Worm (Caenorhabditis elegans) whole organism, young adult: ENCODE measurements around the gene F35H8.12.

ENCODE experiments used
- K11D2.4 ChIP-seq: fragments of 200-800 bp; sonication (Bioruptor generic); IDR thresholded peaks from 2 replicates; pipeline ENCODE4 v1.3.6; 2022; ENCODE audit warnings: missing genetic modification reagents, missing genetic modification characterization, missing compliant biosample characterization
- dpl-1 ChIP-seq: fragments of 150-350 bp; optimal IDR thresholded peaks from 2 replicates; lab custom pipeline; 2014; ENCODE audit warnings: missing biosample characterization, missing genetic modification reagents, missing genetic modification characterization
- ets-4 ChIP-seq: fragments of 200-800 bp; sonication (Bioruptor generic); optimal IDR thresholded peaks from 2 replicates; lab custom pipeline; 2018; ENCODE audit warnings: mild to moderate bottlenecking, missing genetic modification characterization, missing compliant biosample characterization
- mes-4 ChIP-seq: sonication (generic microtip); optimal IDR thresholded peaks from 2 replicates; lab custom pipeline; 2016; ENCODE audit warnings: missing genotype, missing genetic modification characterization, missing compliant biosample characterization

DNA sequence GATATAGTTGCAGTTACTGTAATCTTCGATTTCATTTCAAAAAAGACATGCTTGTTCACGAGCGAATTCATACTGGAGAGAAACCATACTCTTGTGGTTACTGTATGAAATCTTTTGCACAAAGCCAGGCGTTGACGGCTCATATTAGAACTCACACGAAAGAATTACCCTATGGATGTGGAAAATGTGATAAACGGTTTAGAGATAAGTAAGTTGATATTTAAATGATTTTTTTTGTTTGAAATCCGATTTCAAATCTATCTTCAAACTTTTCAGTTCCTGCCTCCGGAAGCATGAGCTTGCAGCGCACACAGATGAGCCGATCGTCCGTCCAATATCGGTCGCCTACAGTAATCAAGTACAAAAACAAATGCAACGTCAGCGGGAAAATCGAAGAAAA is 7.3 kb downstream of the F35H8.12 start:
- no peak for TF ChIP-seq mes-4 (tag; lab: Kevin White, UChicago)
- TF ChIP-seq ets-4 (GFP tag; lab: Kevin White, UChicago) = no peak
- no peak for TF ChIP-seq dpl-1 (GFP tag; lab: Kevin White, UChicago)
- TF ChIP-seq K11D2.4 (GFP tag; lab: Robert Waterston, UW) = no peak
